Worm (Caenorhabditis elegans) whole organism, mixed stage, embryonic: Measurements from ENCODE around the gene mdf-1.

Experiments
- bed-3 ChIP-seq: fragments of 200-800 bp; sonication (Bioruptor generic); optimal IDR thresholded peaks from 3 replicates; lab custom pipeline; 2018; ENCODE audit warnings: mild to moderate bottlenecking, missing genetic modification characterization, moderate library complexity, missing compliant biosample characterization
- drap-1 ChIP-seq: fragments of 200-800 bp; sonication (Bioruptor generic); optimal IDR thresholded peaks from 3 replicates; lab custom pipeline; 2018; ENCODE audit warnings: mild to moderate bottlenecking, missing genetic modification characterization, missing compliant biosample characterization
- elt-1 ChIP-seq: sonication (generic microtip); optimal IDR thresholded peaks from 2 replicates; lab custom pipeline; 2017; ENCODE audit warnings: missing genetic modification characterization, mild to moderate bottlenecking, missing compliant biosample characterization, antibody characterized with exemption, moderate library complexity, borderline replicate concordance; ENCODE audit not compliant: insufficient read depth
- elt-3 ChIP-seq: fragments of 150-350 bp; optimal IDR thresholded peaks from 2 replicates; lab custom pipeline; 2014; ENCODE audit warnings: missing biosample characterization, missing genetic modification characterization
- ham-2 ChIP-seq: fragments of 200-800 bp; sonication (Bioruptor generic); optimal IDR thresholded peaks from 2 replicates; lab custom pipeline; 2018; ENCODE audit warnings: mild to moderate bottlenecking, missing genetic modification characterization, missing compliant biosample characterization
- nhr-12 ChIP-seq: fragments of 150-350 bp; optimal IDR thresholded peaks from 2 replicates; lab custom pipeline; 2014; ENCODE audit warnings: missing biosample characterization, missing genetic modification characterization
- nhr-2 ChIP-seq: fragments of 150-350 bp; optimal IDR thresholded peaks from 2 replicates; lab custom pipeline; 2014; ENCODE audit warnings: missing biosample characterization, missing genetic modification characterization
- nhr-237 ChIP-seq: fragments of 150-350 bp; optimal IDR thresholded peaks from 2 replicates; lab custom pipeline; 2014; ENCODE audit warnings: missing biosample characterization, missing genetic modification characterization
- nhr-28 ChIP-seq: fragments of 150-350 bp; optimal IDR thresholded peaks from 2 replicates; lab custom pipeline; 2014; ENCODE audit warnings: missing biosample characterization, missing genetic modification characterization
- snpc-4 ChIP-seq: fragments of 150-350 bp; optimal IDR thresholded peaks from 2 replicates; lab custom pipeline; 2014; ENCODE audit warnings: missing biosample characterization, missing genetic modification characterization
- sptf-1 ChIP-seq: sonication (generic microtip); optimal IDR thresholded peaks from 2 replicates; lab custom pipeline; 2017; ENCODE audit warnings: mild to moderate bottlenecking, missing genetic modification characterization, moderate library complexity, missing compliant biosample characterization
- unc-62 ChIP-seq: fragments of 150-350 bp; optimal IDR thresholded peaks from 2 replicates; lab custom pipeline; 2014; ENCODE audit warnings: missing biosample characterization, missing genetic modification reagents, missing genetic modification characterization
- zip-8 ChIP-seq: fragments of 150-350 bp; optimal IDR thresholded peaks from 2 replicates; lab custom pipeline; 2014; ENCODE audit warnings: missing biosample characterization, missing genetic modification characterization
- ztf-11 ChIP-seq: fragments of 150-350 bp; optimal IDR thresholded peaks from 2 replicates; lab custom pipeline; 2014; ENCODE audit warnings: missing biosample characterization, missing genetic modification characterization

- TF ChIP-seq bed-3 (GFP tag; lab: Kevin White, UChicago) (no peak), snpc-4 (tag; lab: Kevin White, UChicago) (no peak), ham-2 (no peak), nhr-2 (tag; lab: Kevin White, UChicago) (no peak), nhr-12 (tag; lab: Kevin White, UChicago) (no peak), sptf-1 (tag; lab: Kevin White, UChicago) (no peak), zip-8 (tag; lab: Kevin White, UChicago) (no peak), nhr-28 (tag; lab: Kevin White, UChicago) (no peak), drap-1 (GFP tag; lab: Kevin White, UChicago) (no peak), unc-62 (GFP tag; lab: Kevin White, UChicago) (no peak), elt-3 (tag; lab: Kevin White, UChicago) (no peak), elt-1 (tag; lab: Kevin White, UChicago) (no peak), nhr-237 (tag; lab: Kevin White, UChicago) (no peak), ztf-11 (tag; lab: Kevin White, UChicago) (no peak)
These were observed 39.3 kb upstream of the mdf-1 start, which contains the start of gene K09G1.1 for ce11 chrV:9583323-9583644.
